Fruit fly (Drosophila melanogaster): ENCODE data around the gene Esp.

Esp gene

dm6 chr3R:24893320-24893955 is 51.7 kb downstream of the Esp start (continued):
- no peak for TF ChIP-seq eyg (GFP tag; optimal IDR thresholded peaks at IDR 0.05)
- peak; percentile 52 for TF ChIP-seq tin (GFP tag; optimal IDR thresholded peaks at IDR 0.05)
- peak; percentile 47; the same call in 1 of the 2 replicates for TF ChIP-seq wor (GFP tag; IDR thresholded peaks at IDR 0.05)
- peak; percentile 57 for TF ChIP-seq CG9215 (GFP tag; IDR thresholded peaks at IDR 0.05)
- TF ChIP-seq chm (GFP tag; IDR thresholded peaks at IDR 0.05), result peak; percentile 55; the same call in 1 of the 2 replicates
- TF ChIP-seq ken (GFP tag; IDR thresholded peaks at IDR 0.05), result no peak
- peak; percentile 78 for TF ChIP-seq CG16815 (GFP tag; optimal IDR thresholded peaks at IDR 0.05)
- TF ChIP-seq CG6654 (GFP tag; optimal IDR thresholded peaks at IDR 0.05), result peak; percentile 27
- no peak for TF ChIP-seq Atf-2 (GFP tag; optimal IDR thresholded peaks at IDR 0.05)
- TF ChIP-seq otp (GFP tag; IDR thresholded peaks at IDR 0.05), result no peak
- no peak for TF ChIP-seq CG10462 (GFP tag; optimal IDR thresholded peaks at IDR 0.05)
- peak; percentile 62 for TF ChIP-seq CG14441 (GFP tag; IDR thresholded peaks at IDR 0.05)
- TF ChIP-seq HLH54F (GFP tag; optimal IDR thresholded peaks at IDR 0.05), result no peak
- TF ChIP-seq Hr51 (GFP tag; optimal IDR thresholded peaks at IDR 0.05), result peak in 1 of 2 experiments; percentile 86
- TF ChIP-seq CG16863 (GFP tag; optimal IDR thresholded peaks at IDR 0.05), result no peak
- TF ChIP-seq CG10366 (GFP tag; IDR thresholded peaks at IDR 0.05), result 0 out of 2 replicates have a peak, but pooled peaks have one; percentile 19
- TF ChIP-seq zf30C (GFP tag; optimal IDR thresholded peaks at IDR 0.05), result peak; percentile 85
- TF ChIP-seq crp (GFP tag; optimal IDR thresholded peaks at IDR 0.05), result peak in 1 of 2 experiments; percentile 18
- no peak for TF ChIP-seq pan (optimal IDR thresholded peaks at IDR 0.05)
- TF ChIP-seq pan (GFP tag; optimal IDR thresholded peaks at IDR 0.05 in 1 of 2, IDR thresholded peaks at IDR 0.05 in 1 of 2), result peak in 1 of 2 experiments; percentile 69
- TF ChIP-seq fd96Cb (tag; optimal IDR thresholded peaks at IDR 0.05), result peak; percentile 88
- peak; percentile 49; the same call in 1 of the 2 replicates for TF ChIP-seq CG9932 (GFP tag; IDR thresholded peaks at IDR 0.05)
- peak; percentile 74 for TF ChIP-seq CG1233 (GFP tag; optimal IDR thresholded peaks at IDR 0.05)
- peak; percentile 93 for TF ChIP-seq Sox100B (GFP tag; optimal IDR thresholded peaks at IDR 0.05)
- no peak for TF ChIP-seq pb (GFP tag; optimal IDR thresholded peaks at IDR 0.05)
- TF ChIP-seq Fer1 (GFP tag; optimal IDR thresholded peaks at IDR 0.05), result no peak
- TF ChIP-seq CG8281 (tag; optimal IDR thresholded peaks at IDR 0.05), result peak; percentile 58
- no peak for TF ChIP-seq CG14050 (GFP tag; IDR thresholded peaks at IDR 0.05)
- no peak for TF ChIP-seq MESR4 (GFP tag; optimal IDR thresholded peaks at IDR 0.05)
- peak; percentile 24; the same call in 1 of the 2 replicates for TF ChIP-seq H2.0 (GFP tag; IDR thresholded peaks at IDR 0.05)
- 0 out of 2 replicates have a peak, but pooled peaks have one; percentile 19 for TF ChIP-seq CG8765 (GFP tag; IDR thresholded peaks at IDR 0.05)
- TF ChIP-seq CG30020 (tag; optimal IDR thresholded peaks at IDR 0.05), result peak; percentile 73
- TF ChIP-seq Ptx1 (GFP tag; IDR thresholded peaks at IDR 0.05), result peak; percentile 82
- no peak for TF ChIP-seq CG3838 (GFP tag; optimal IDR thresholded peaks at IDR 0.05)
- TF ChIP-seq Six4 (GFP tag; optimal IDR thresholded peaks at IDR 0.05), result peak; percentile 71
- TF ChIP-seq nom (GFP tag; optimal IDR thresholded peaks at IDR 0.05), result peak; percentile 77
- TF ChIP-seq sens-2 (GFP tag; IDR thresholded peaks at IDR 0.05), result no peak
- TF ChIP-seq tx (GFP tag; optimal IDR thresholded peaks at IDR 0.05), result no peak
- peak; percentile 90 for TF ChIP-seq trem (tag; optimal IDR thresholded peaks at IDR 0.05)
- TF ChIP-seq Hr78 (GFP tag; optimal IDR thresholded peaks at IDR 0.05), result peak in 1 of 2 experiments; percentile 78
- TF ChIP-seq CG7271 (tag; optimal IDR thresholded peaks at IDR 0.05), result peak; percentile 45
- TF ChIP-seq E2f2 (GFP tag; IDR thresholded peaks at IDR 0.05), result peak; percentile 45; the same call in 1 of the 2 replicates
- peak; percentile 58 for TF ChIP-seq TFAM (GFP tag; optimal IDR thresholded peaks at IDR 0.05)
- TF ChIP-seq gro (GFP tag; optimal IDR thresholded peaks at IDR 0.05), result no peak
- TF ChIP-seq ERR (GFP tag; optimal IDR thresholded peaks at IDR 0.05), result no peak
- peak; percentile 92 for TF ChIP-seq CG15696 (tag; optimal IDR thresholded peaks at IDR 0.05)
- no peak for TF ChIP-seq dan (GFP tag; IDR thresholded peaks at IDR 0.05)
- TF ChIP-seq Hmx (GFP tag; optimal IDR thresholded peaks at IDR 0.05), result no peak
- peak in 1 of 3 experiments; percentile 38 for TF ChIP-seq Stat92E (GFP tag; optimal IDR thresholded peaks at IDR 0.05)
- TF ChIP-seq ash1 (GFP tag; optimal IDR thresholded peaks at IDR 0.05), result no peak
